Worm (Caenorhabditis elegans): ENCODE measurements around the gene ttr-46.

ttr-46 gene

DNA sequence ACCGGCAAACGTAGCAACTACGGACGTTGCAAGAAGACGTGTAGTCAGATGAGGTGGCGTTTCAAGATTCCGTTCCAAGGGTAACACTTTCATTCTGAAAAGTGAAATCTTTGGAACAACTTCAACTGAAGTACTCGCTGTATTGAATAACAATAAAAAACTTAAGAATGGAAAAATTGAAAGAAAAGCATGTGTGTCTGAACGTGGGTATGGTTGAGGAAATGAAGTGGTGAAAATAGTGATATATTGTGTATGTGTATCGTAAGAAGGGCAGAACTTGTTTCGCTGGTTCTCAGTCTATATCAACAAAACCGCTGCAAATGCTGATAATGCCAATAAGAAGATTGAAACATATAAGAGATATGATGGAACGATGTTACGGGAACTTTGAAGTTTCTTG lies 44.8 kb downstream of the ttr-46 start, which contains the start of gene K08H10.6:
Gene K08H10.6 (minus strand): TSS at position 101 of the 400 bp plus-strand sequence.
- TF ChIP-seq unc-62 (GFP tag; optimal IDR thresholded peaks at IDR 0.05): no peak
- no peak for TF ChIP-seq nhr-67 (tag; optimal IDR thresholded peaks at IDR 0.05)
- TF ChIP-seq fkh-2 (tag; optimal IDR thresholded peaks at IDR 0.05): no peak
- TF ChIP-seq elt-2 (tag; optimal IDR thresholded peaks at IDR 0.05): no peak
- no peak for TF ChIP-seq nhr-23 (tag; optimal IDR thresholded peaks at IDR 0.05)
- no peak for TF ChIP-seq elt-3 (tag; optimal IDR thresholded peaks at IDR 0.05)
- TF ChIP-seq jun-1 (tag; optimal IDR thresholded peaks at IDR 0.05): no peak
- TF ChIP-seq lin-15B (tag; optimal IDR thresholded peaks at IDR 0.05): no peak
- no peak for TF ChIP-seq fos-1 (tag; optimal IDR thresholded peaks at IDR 0.05)
- no peak for TF ChIP-seq egl-27 (tag; optimal IDR thresholded peaks at IDR 0.05)
- no peak for TF ChIP-seq ZK546.5 (tag; optimal IDR thresholded peaks at IDR 0.05)
- TF ChIP-seq pqm-1 (tag; optimal IDR thresholded peaks at IDR 0.05): no peak

DNA sequence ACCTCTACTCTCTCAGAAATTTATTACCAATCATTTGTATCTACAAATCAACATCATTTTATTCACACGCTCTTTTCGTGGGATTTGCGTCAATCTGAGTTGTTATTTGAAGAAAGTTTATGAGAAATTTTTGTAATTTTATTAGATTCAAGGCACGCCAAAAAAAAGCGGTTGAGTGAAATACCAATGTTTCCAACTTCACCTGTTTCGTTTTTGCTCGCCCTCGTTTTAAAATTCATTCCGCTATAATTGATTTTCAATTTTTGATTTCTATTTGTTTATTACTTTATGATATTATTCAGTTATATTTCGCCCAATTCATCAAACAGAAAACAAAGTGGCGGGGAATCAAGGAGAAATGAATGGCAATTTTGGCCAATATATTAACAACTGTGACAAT lies 49.7 kb downstream of the ttr-46 start, which contains the start of gene K08H10.10:
Gene K08H10.10 (plus strand): TSS at position 301 of the 400 bp plus-strand sequence.
- TF ChIP-seq fkh-2 (tag; optimal IDR thresholded peaks at IDR 0.05): no peak
- no peak for TF ChIP-seq lsy-12 (tag; optimal IDR thresholded peaks at IDR 0.05)
- no peak for TF ChIP-seq nfya-1 (tag; optimal IDR thresholded peaks at IDR 0.05; ENCODE audit: insufficient read depth)
- no peak for TF ChIP-seq hmg-11 (tag; optimal IDR thresholded peaks at IDR 0.05)
- no peak for TF ChIP-seq elt-2 (tag; optimal IDR thresholded peaks at IDR 0.05)
- TF ChIP-seq ceh-9 (tag; optimal IDR thresholded peaks at IDR 0.05): no peak
- TF ChIP-seq egl-5 (tag; optimal IDR thresholded peaks at IDR 0.05): no peak
- TF ChIP-seq fos-1 (tag; optimal IDR thresholded peaks at IDR 0.05): no peak
- TF ChIP-seq lin-39 (tag; optimal IDR thresholded peaks at IDR 0.05): no peak
- TF ChIP-seq zag-1 (tag; optimal IDR thresholded peaks at IDR 0.05): no peak
- TF ChIP-seq fkh-10 (GFP tag; optimal IDR thresholded peaks at IDR 0.05): no peak
- no peak for TF ChIP-seq nhr-76 (tag; optimal IDR thresholded peaks at IDR 0.05)
- no peak for TF ChIP-seq nhr-43 (tag; optimal IDR thresholded peaks at IDR 0.05; ENCODE audit: poor library complexity, severe bottlenecking)

Measured in whole organism, L3 larva.